3 worm cellular contexts compared by ENCODE assay signal in genomic region chrX:5605049-5605448, ce11.
TF ChIP-seq lines count a peak whose summit lies in the region.

No protein-coding gene starts in this region.

TF ChIP-seq in whole organism, L1 larva, 84 proteins besides CTCF, POLR2A, EP300 and RAD21:
- TF ChIP-seq ztf-4 (tag; optimal IDR thresholded peaks at IDR 0.05; lab: Kevin White, UChicago) (no peak), hlh-4 (tag; optimal IDR thresholded peaks at IDR 0.05; lab: Kevin White, UChicago) (no peak), lin-35 (GFP tag; optimal IDR thresholded peaks at IDR 0.05; lab: Kevin White, UChicago) (no peak), grh-1 (GFP tag; IDR thresholded peaks at IDR 0.05; lab: Robert Waterston, UW) (no peak), nhr-77 (tag; optimal IDR thresholded peaks at IDR 0.05; lab: Kevin White, UChicago) (no peak), elt-3 (tag; optimal IDR thresholded peaks at IDR 0.05; lab: Kevin White, UChicago) (peak in 2 of 6 experiments; percentile 45 to 70), blmp-1 (tag; optimal IDR thresholded peaks at IDR 0.05; lab: Kevin White, UChicago) (peak; percentile 81), unc-86 (tag; optimal IDR thresholded peaks at IDR 0.05; lab: Kevin White, UChicago) (no peak), egl-27 (tag; optimal IDR thresholded peaks at IDR 0.05; lab: Kevin White, UChicago) (no peak), mab-9 (GFP tag; IDR thresholded peaks at IDR 0.05; lab: Robert Waterston, UW) (no peak), nhr-85 (tag; lab: Kevin White, UChicago) (peak; percentile 49)

TF ChIP-seq in whole organism, L2 larva, 48 proteins besides CTCF, POLR2A, EP300 and RAD21:
- peak; percentile 29 for TF ChIP-seq nhr-21 (tag; optimal IDR thresholded peaks at IDR 0.05; lab: Kevin White, UChicago)
- TF ChIP-seq skn-1 (tag; optimal IDR thresholded peaks at IDR 0.05; lab: Kevin White, UChicago): no peak

TF ChIP-seq in whole organism, L3 larva, 47 proteins besides CTCF, POLR2A, EP300 and RAD21:
- TF ChIP-seq nhr-43 (tag; optimal IDR thresholded peaks at IDR 0.05; lab: Kevin White, UChicago; ENCODE audit: poor library complexity, severe bottlenecking): peak; percentile 45
- no peak for TF ChIP-seq elt-1 (tag; optimal IDR thresholded peaks at IDR 0.05; lab: Kevin White, UChicago)

Comparison
In these comparisons a context has a peak if more than half of its experiments do, and no peak if none do; other contexts are left out.
1. Of the 22 proteins assayed by ChIP-seq in both whole organism, L1 larva and whole organism, L2 larva: peak only in whole organism, L1 larva: blmp-1; only in whole organism, L2 larva: none; in both: none; in neither: 20; mixed calls (peak in some experiments, not most) for 1.